Fruit fly (Drosophila melanogaster) whole organism, wandering third instar larva: ENCODE data around the gene DNaseII.

ENCODE experiments used
- Abd-B ChIP-seq: fragments of >200 bp; optimal IDR thresholded peaks from 2 replicates; lab custom pipeline; 2017; ENCODE audit warnings: missing biosample characterization, missing genetic modification characterization
- CG32264 ChIP-seq: fragments of 200-800 bp; sonication (Bioruptor generic); optimal IDR thresholded peaks from 2 replicates; lab custom pipeline; 2016; ENCODE audit warnings: missing biosample characterization, missing genetic modification characterization
- CG9705 ChIP-seq: fragments of 200-800 bp; sonication (Bioruptor generic); optimal IDR thresholded peaks from 2 replicates; lab custom pipeline; 2018; ENCODE audit warnings: missing biosample characterization, mild to moderate bottlenecking, missing genetic modification characterization
- CrebA ChIP-seq: fragments of 200-800 bp; sonication (Bioruptor generic); optimal IDR thresholded peaks from 2 replicates; lab custom pipeline; 2016; ENCODE audit warnings: missing biosample characterization, mild to moderate bottlenecking, missing genetic modification characterization, borderline replicate concordance
- Dfd ChIP-seq: fragments of >200 bp; optimal IDR thresholded peaks from 2 replicates; lab custom pipeline; 2017; ENCODE audit warnings: missing biosample characterization, missing genetic modification characterization
- Dif ChIP-seq: fragments of 200-275, 200-300 bp; sonication (Bioruptor generic); optimal IDR thresholded peaks from 2 replicates; lab custom pipeline; 2018; ENCODE audit warnings: missing biosample characterization, missing genetic modification characterization; ENCODE audit not compliant: partially characterized antibody
- GATAd ChIP-seq: sonication (Bioruptor generic); optimal IDR thresholded peaks from 2 replicates; lab custom pipeline; 2016; ENCODE audit warnings: missing biosample characterization, missing genetic modification characterization
- HLH106 ChIP-seq: fragments of 200-800 bp; optimal IDR thresholded peaks from 3 replicates; lab custom pipeline; 2019; ENCODE audit warnings: missing biosample characterization, mild to moderate bottlenecking, missing genetic modification characterization, moderate library complexity
- Hr83 ChIP-seq: fragments of 200-300 bp; sonication (Bioruptor generic); optimal IDR thresholded peaks from 2 replicates; lab custom pipeline; 2016; ENCODE audit warnings: missing biosample characterization, mild to moderate bottlenecking, missing genetic modification characterization, moderate library complexity; ENCODE audit not compliant: poor library complexity, severe bottlenecking
- Jra ChIP-seq: sonication (Bioruptor generic); optimal IDR thresholded peaks from 2 replicates; lab custom pipeline; 2016; ENCODE audit warnings: missing biosample characterization, missing genetic modification characterization
- Mio ChIP-seq: sonication (Bioruptor generic); optimal IDR thresholded peaks from 2 replicates; lab custom pipeline; 2016; ENCODE audit warnings: missing biosample characterization, missing genetic modification characterization
- Myc ChIP-seq: fragments of >200 bp; optimal IDR thresholded peaks from 2 replicates; lab custom pipeline; 2017
- N ChIP-seq: fragments of >200 bp; optimal IDR thresholded peaks from 2 replicates; lab custom pipeline; 2018; ENCODE audit warnings: missing biosample characterization, missing external identifiers, missing genetic modification characterization
- OdsH ChIP-seq: fragments of 200-800 bp; sonication (Bioruptor generic); optimal IDR thresholded peaks from 2 replicates; lab custom pipeline; 2016; ENCODE audit warnings: missing biosample characterization, mild to moderate bottlenecking, missing genetic modification characterization
- Vsx2 ChIP-seq: fragments of 200-300, 225-300 bp; sonication (Bioruptor generic); optimal IDR thresholded peaks from 2 replicates; lab custom pipeline; 2018; ENCODE audit warnings: missing biosample characterization, missing genetic modification characterization; ENCODE audit not compliant: partially characterized antibody
- brk ChIP-seq: fragments of 200-800 bp; sonication (Bioruptor generic); optimal IDR thresholded peaks from 2 replicates; lab custom pipeline; 2016; ENCODE audit warnings: missing biosample characterization, mild to moderate bottlenecking, missing genetic modification characterization
- dl ChIP-seq, 2 experiments: fragments of 175-275, 200-275 bp in 1 of 2; fragments of 200-275 bp in 1 of 2; sonication (Bioruptor generic); optimal IDR thresholded peaks; lab custom pipeline; 2018; ENCODE audit warnings: mild to moderate bottlenecking in 2 of 2, missing biosample characterization in 2 of 2, missing genetic modification characterization in 2 of 2, moderate library complexity in 2 of 2; ENCODE audit not compliant: partially characterized antibody in 2 of 2, insufficient read depth in 1 of 2
- dmrt93B ChIP-seq: fragments of 200-800 bp; sonication (Bioruptor generic); optimal IDR thresholded peaks from 2 replicates; lab custom pipeline; 2018; ENCODE audit warnings: missing biosample characterization, mild to moderate bottlenecking, missing genetic modification characterization
- dsf ChIP-seq: sonication (Bioruptor generic); optimal IDR thresholded peaks from 2 replicates; lab custom pipeline; 2016; ENCODE audit warnings: missing biosample characterization, missing genetic modification characterization, borderline replicate concordance
- ey ChIP-seq: fragments of 200-800 bp; sonication (Bioruptor generic); optimal IDR thresholded peaks from 2 replicates; lab custom pipeline; 2016; ENCODE audit warnings: missing biosample characterization, missing genetic modification characterization
- foxo ChIP-seq, 2 experiments: fragments of 200-800 bp; sonication (Bioruptor generic); optimal IDR thresholded peaks; 2 replicates in 1 of 2; 3 replicates in 1 of 2; lab custom pipeline; 2016 to 2017; ENCODE audit warnings: missing biosample characterization in 2 of 2, missing genetic modification characterization in 2 of 2
- fru ChIP-seq: fragments of 200-800 bp; sonication (Bioruptor generic); optimal IDR thresholded peaks from 3 replicates; lab custom pipeline; 2016; ENCODE audit warnings: missing biosample characterization, mild to moderate bottlenecking, missing genetic modification characterization
- h ChIP-seq: fragments of 200-800 bp; sonication (Bioruptor generic); optimal IDR thresholded peaks from 3 replicates; lab custom pipeline; 2016; ENCODE audit warnings: missing biosample characterization, mild to moderate bottlenecking, missing genetic modification characterization
- jim ChIP-seq: fragments of 175-275, 200-325 bp; sonication (Bioruptor generic); optimal IDR thresholded peaks from 2 replicates; lab custom pipeline; 2016; ENCODE audit warnings: missing biosample characterization, mild to moderate bottlenecking, missing genetic modification characterization
- lola ChIP-seq: fragments of >200 bp; optimal IDR thresholded peaks from 2 replicates; lab custom pipeline; 2017; ENCODE audit warnings: missing biosample characterization, missing genetic modification characterization
- pan ChIP-seq: fragments of >200 bp; optimal IDR thresholded peaks from 2 replicates; lab custom pipeline; 2017
- psq ChIP-seq: fragments of 200-800 bp; sonication (Bioruptor generic); optimal IDR thresholded peaks from 3 replicates; lab custom pipeline; 2017; ENCODE audit warnings: missing biosample characterization, mild to moderate bottlenecking, missing genetic modification characterization, moderate library complexity
- sage ChIP-seq: fragments of 200-800 bp; sonication (Bioruptor generic); optimal IDR thresholded peaks from 2 replicates; lab custom pipeline; 2016; ENCODE audit warnings: missing biosample characterization, mild to moderate bottlenecking, missing genetic modification characterization
- sv ChIP-seq: fragments of 200-800 bp; sonication (Bioruptor generic); optimal IDR thresholded peaks from 3 replicates; lab custom pipeline; 2016; ENCODE audit warnings: missing biosample characterization, missing genetic modification characterization
- tai ChIP-seq: sonication (Bioruptor generic); optimal IDR thresholded peaks from 2 replicates; lab custom pipeline; 2016; ENCODE audit warnings: missing biosample characterization, missing genetic modification characterization
- usp ChIP-seq: fragments of >200 bp; optimal IDR thresholded peaks from 2 replicates; lab custom pipeline; 2017; ENCODE audit warnings: missing biosample characterization, missing genetic modification characterization

Gene DNaseII

DNA sequence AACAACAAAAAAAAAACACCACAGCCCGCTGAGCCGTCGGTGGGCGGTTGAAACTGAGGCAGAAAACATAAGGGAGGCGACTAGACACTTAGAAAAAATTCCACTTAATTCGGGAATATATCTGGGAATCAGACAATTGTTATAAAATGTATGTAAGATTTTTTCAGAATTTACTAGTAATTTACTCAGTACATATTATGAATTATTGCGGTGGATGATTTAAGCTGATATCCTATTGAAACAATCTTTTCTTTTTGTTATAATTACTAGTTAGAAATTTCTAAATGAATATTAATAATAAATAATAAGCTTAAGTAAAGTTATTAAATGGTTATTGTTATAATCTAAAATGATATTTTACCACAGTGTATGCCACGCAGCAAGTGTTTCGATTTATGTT is 8.1 kb downstream of the DNaseII start:
- no peak for TF ChIP-seq CG9705 (GFP tag; lab: Kevin White, UChicago)
- no peak for TF ChIP-seq fru (GFP tag; lab: Kevin White, UChicago)
- no peak for TF ChIP-seq psq (GFP tag; lab: Kevin White, UChicago)
- no peak for TF ChIP-seq Abd-B (GFP tag; lab: Kevin White, UChicago)
- TF ChIP-seq ey: no peak
- no peak for TF ChIP-seq dsf (GFP tag; lab: Kevin White, UChicago)
- no peak for TF ChIP-seq Mio (GFP tag; lab: Kevin White, UChicago)
- TF ChIP-seq Hr83 (GFP tag; lab: Kevin White, UChicago): no peak
- TF ChIP-seq sv (GFP tag; lab: Kevin White, UChicago): no peak
- no peak for TF ChIP-seq tai (GFP tag; lab: Kevin White, UChicago)
- TF ChIP-seq pan (lab: Kevin White, UChicago): no peak
- no peak for TF ChIP-seq Vsx2
- no peak for TF ChIP-seq Dfd

DNA sequence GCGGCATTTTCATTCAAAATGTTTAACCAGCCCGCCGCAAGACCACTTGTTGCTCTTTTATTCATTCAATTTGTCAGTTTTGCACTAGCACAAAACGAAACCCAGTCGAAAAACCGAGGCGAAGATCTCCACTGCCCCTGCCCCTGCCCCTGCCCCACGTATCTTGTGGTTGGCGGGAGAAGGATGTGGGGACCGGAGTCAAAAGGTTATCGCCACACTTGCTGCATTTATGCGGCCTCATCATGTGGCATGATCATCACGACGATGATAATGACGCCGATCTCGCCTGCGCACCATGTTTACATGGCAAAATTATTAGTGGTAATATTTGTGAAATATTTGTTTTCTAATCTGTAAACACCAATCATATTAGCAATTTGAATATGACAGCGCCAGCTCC is 8.6 kb downstream of the DNaseII start:
- no peak for TF ChIP-seq Dfd
- no peak for TF ChIP-seq CrebA (GFP tag; lab: Kevin White, UChicago)
- no peak for TF ChIP-seq OdsH (GFP tag; lab: Kevin White, UChicago)
- no peak for TF ChIP-seq tai (GFP tag; lab: Kevin White, UChicago)
- no peak for TF ChIP-seq CG9705 (GFP tag; lab: Kevin White, UChicago)
- TF ChIP-seq Jra (GFP tag; lab: Kevin White, UChicago): no peak
- TF ChIP-seq h (GFP tag; lab: Kevin White, UChicago): no peak
- TF ChIP-seq foxo (GFP tag; optimal IDR thresholded peaks at IDR 0.05; lab: Kevin White, UChicago): no peak
- no peak for TF ChIP-seq GATAd
- TF ChIP-seq lola: no peak
- no peak for TF ChIP-seq sv (GFP tag; lab: Kevin White, UChicago)
- no peak for TF ChIP-seq Myc (lab: Kevin White, UChicago)
- no peak for TF ChIP-seq brk (GFP tag; lab: Kevin White, UChicago)
- TF ChIP-seq dsf (GFP tag; lab: Kevin White, UChicago): no peak
- TF ChIP-seq dl (GFP tag; optimal IDR thresholded peaks at IDR 0.05; lab: Kevin White, UChicago; ENCODE audit: insufficient read depth in 1 of 2, partially characterized antibody in 2 of 2): no peak
- TF ChIP-seq Abd-B (GFP tag; lab: Kevin White, UChicago): no peak
- no peak for TF ChIP-seq CG32264 (GFP tag; lab: Kevin White, UChicago)
- TF ChIP-seq N (GFP tag; lab: Kevin White, UChicago): no peak

dm6 chr3R:18029105-18029504 is 9.9 kb downstream of the DNaseII start:
- TF ChIP-seq sage (GFP tag; lab: Kevin White, UChicago): no peak
- TF ChIP-seq CrebA (GFP tag; lab: Kevin White, UChicago): no peak
- TF ChIP-seq Jra (GFP tag; lab: Kevin White, UChicago): no peak
- no peak for TF ChIP-seq dl (GFP tag; optimal IDR thresholded peaks at IDR 0.05; lab: Kevin White, UChicago; ENCODE audit: insufficient read depth in 1 of 2, partially characterized antibody in 2 of 2)
- TF ChIP-seq Mio (GFP tag; lab: Kevin White, UChicago): no peak
- no peak for TF ChIP-seq Dfd

DNA sequence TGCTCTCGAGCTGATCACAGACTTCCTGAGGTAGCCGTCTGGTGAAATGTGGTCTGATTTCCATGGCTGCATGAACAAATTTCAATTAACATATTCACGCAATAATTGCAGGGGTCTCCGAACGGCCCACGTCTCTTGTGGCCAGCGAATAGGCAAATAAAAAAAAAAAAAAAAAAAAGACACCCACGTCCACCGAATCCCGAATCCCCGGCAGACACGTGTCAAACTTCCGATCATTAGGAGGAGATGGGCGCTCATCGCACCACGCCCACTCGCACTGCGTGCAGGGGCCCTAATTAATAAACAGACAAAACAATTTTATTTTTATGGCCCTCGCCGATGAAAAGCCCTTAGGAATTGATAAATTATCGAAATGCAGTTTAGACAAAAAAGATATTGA is 24.4 kb downstream of the DNaseII start:
- TF ChIP-seq Dif (GFP tag; lab: Kevin White, UChicago) (no peak), tai (GFP tag; lab: Kevin White, UChicago) (no peak), ey (no peak), jim (no peak), usp (GFP tag; lab: Kevin White, UChicago) (no peak), Myc (lab: Kevin White, UChicago) (no peak), Jra (GFP tag; lab: Kevin White, UChicago) (no peak), lola (no peak), HLH106 (tag; lab: Kevin White, UChicago) (no peak), brk (GFP tag; lab: Kevin White, UChicago) (no peak), foxo (GFP tag; optimal IDR thresholded peaks at IDR 0.05; lab: Kevin White, UChicago) (no peak), dmrt93B (GFP tag; lab: Kevin White, UChicago) (no peak), dsf (GFP tag; lab: Kevin White, UChicago) (no peak), N (GFP tag; lab: Kevin White, UChicago) (no peak)
